Fruit fly (Drosophila melanogaster): Measurements from ENCODE around the gene CG11964.

CG11964 gene

dm6 chr3R:8970707-8971106, 25.9 kb upstream of the CG11964 start:
- TF ChIP-seq CG4328 (GFP tag; optimal IDR thresholded peaks at IDR 0.05) (no peak), kni (GFP tag; optimal IDR thresholded peaks at IDR 0.05) (peak; percentile 16), CG10366 (GFP tag; IDR thresholded peaks at IDR 0.05) (no peak), unpg (GFP tag; optimal IDR thresholded peaks at IDR 0.05) (no peak), CG6765 (GFP tag; optimal IDR thresholded peaks at IDR 0.05) (no peak), Blimp-1 (GFP tag; optimal IDR thresholded peaks at IDR 0.05) (peak; percentile 96), CG4360 (GFP tag; IDR thresholded peaks at IDR 0.05) (0 out of 2 replicates have a peak, but pooled peaks have one; percentile 39)

DNA sequence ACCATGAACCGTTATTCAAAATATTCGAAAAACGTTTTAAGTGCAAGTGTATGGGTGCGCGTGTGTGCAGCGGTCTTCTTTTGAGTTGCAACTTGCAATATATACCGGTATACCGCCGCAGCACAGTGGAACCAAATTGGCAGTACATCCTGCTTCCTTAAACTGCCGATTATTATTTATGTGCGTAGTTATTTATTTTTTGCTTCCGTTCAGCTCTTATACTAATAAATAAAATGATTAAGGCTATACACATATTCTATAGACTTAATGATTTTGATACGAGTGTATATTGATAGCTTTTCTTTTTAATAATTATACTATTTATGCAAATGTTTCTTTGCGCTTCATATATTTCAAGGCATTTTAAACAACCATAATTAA, 25.1 kb upstream of the CG11964 start:
- TF ChIP-seq CG2712 (tag; optimal IDR thresholded peaks at IDR 0.05) (peak; percentile 20), tna (GFP tag; IDR thresholded peaks at IDR 0.05; ENCODE audit: partially characterized antibody) (no peak), kni (GFP tag; optimal IDR thresholded peaks at IDR 0.05) (peak; percentile 8), Sox102F (GFP tag; optimal IDR thresholded peaks at IDR 0.05) (peak; percentile 24), gem (tag; optimal IDR thresholded peaks at IDR 0.05) (peak; percentile 21)

DNA sequence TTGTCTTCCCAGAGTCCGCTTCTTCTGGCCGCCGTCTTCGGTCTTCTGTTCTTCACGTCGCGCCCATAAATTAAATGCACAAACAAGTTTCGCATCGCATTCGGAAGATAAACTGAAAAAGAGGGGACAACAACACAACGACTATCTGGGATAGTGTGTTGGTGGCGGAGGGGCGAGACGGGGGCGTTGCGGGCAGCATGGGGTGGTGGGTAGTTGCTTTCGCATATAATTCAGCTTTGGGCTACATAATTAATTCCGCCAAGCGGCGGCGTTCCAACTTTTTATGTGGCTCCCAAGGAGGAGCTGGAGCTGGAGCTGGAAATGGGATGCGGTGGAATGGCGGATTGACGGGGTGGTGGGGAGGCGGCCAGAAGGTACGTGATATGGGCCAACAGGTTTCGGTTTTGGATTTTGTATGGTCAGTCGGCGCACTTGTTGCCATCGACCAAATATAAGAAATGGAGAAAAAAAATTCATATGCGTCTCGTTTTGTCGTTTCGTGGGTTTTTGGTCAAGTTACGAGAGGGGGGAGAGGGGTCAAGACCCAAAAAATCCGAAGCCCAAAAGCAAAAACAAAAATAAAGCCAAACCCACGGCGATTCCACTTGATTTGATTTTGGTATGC, 24.6 kb upstream of the CG11964 start:
- TF ChIP-seq Chrac-16 (GFP tag; optimal IDR thresholded peaks at IDR 0.05) (no peak), Nf-YB (GFP tag; optimal IDR thresholded peaks at IDR 0.05) (no peak), CG17802 (tag; optimal IDR thresholded peaks at IDR 0.05) (no peak), pfk (GFP tag; optimal IDR thresholded peaks at IDR 0.05) (no peak), CG12769 (tag; optimal IDR thresholded peaks at IDR 0.05) (peak; percentile 61), Atf-2 (GFP tag; optimal IDR thresholded peaks at IDR 0.05) (no peak), sd (tag; optimal IDR thresholded peaks at IDR 0.05) (peak; percentile 76), CG9876 (GFP tag; optimal IDR thresholded peaks at IDR 0.05) (no peak), B-H2 (GFP tag; optimal IDR thresholded peaks at IDR 0.05) (no peak), CG15696 (tag; optimal IDR thresholded peaks at IDR 0.05) (no peak), CG9727 (GFP tag; optimal IDR thresholded peaks at IDR 0.05) (no peak), kay (GFP tag; optimal IDR thresholded peaks at IDR 0.05) (no peak), CG31224 (GFP tag; IDR thresholded peaks at IDR 0.05) (no peak), CG14014 (GFP tag; IDR thresholded peaks at IDR 0.05) (no peak), bsh (GFP tag; optimal IDR thresholded peaks at IDR 0.05) (no peak), Blimp-1 (GFP tag; optimal IDR thresholded peaks at IDR 0.05) (peak; percentile 32), CG12219 (GFP tag; optimal IDR thresholded peaks at IDR 0.05) (no peak), CG18476 (GFP tag; optimal IDR thresholded peaks at IDR 0.05) (no peak), kni (GFP tag; optimal IDR thresholded peaks at IDR 0.05) (peak; percentile 96), vvl (GFP tag; IDR thresholded peaks at IDR 0.05) (0 out of 2 replicates have a peak, but pooled peaks have one; percentile 7), Lpt (GFP tag; optimal IDR thresholded peaks at IDR 0.05) (no peak), crp (GFP tag; optimal IDR thresholded peaks at IDR 0.05) (no peak), CG9817 (tag; optimal IDR thresholded peaks at IDR 0.05) (no peak), CG2116 (GFP tag; optimal IDR thresholded peaks at IDR 0.05) (no peak), CG4282 (GFP tag; optimal IDR thresholded peaks at IDR 0.05) (no peak), Abd-B (GFP tag; optimal IDR thresholded peaks at IDR 0.05) (no peak), sqz (GFP tag; optimal IDR thresholded peaks at IDR 0.05) (peak; percentile 17), nau (GFP tag; optimal IDR thresholded peaks at IDR 0.05) (no peak), stwl (tag; optimal IDR thresholded peaks at IDR 0.05) (no peak), Bteb2 (GFP tag; optimal IDR thresholded peaks at IDR 0.05) (no peak), sens-2 (GFP tag; IDR thresholded peaks at IDR 0.05) (no peak), CG7556 (GFP tag; optimal IDR thresholded peaks at IDR 0.05) (no peak), bigmax (GFP tag; optimal IDR thresholded peaks at IDR 0.05) (no peak), crol (GFP tag; IDR thresholded peaks at IDR 0.05) (peak; percentile 74), mld (GFP tag; IDR thresholded peaks at IDR 0.05; ENCODE audit: partially characterized antibody) (0 out of 3 replicates have a peak, but pooled peaks have one; percentile 20), CG15514 (GFP tag; optimal IDR thresholded peaks at IDR 0.05) (no peak)

All from whole organism, embryonic.